Worm (Caenorhabditis elegans): ENCODE measurements around the gene his-62.

Gene his-62

DNA sequence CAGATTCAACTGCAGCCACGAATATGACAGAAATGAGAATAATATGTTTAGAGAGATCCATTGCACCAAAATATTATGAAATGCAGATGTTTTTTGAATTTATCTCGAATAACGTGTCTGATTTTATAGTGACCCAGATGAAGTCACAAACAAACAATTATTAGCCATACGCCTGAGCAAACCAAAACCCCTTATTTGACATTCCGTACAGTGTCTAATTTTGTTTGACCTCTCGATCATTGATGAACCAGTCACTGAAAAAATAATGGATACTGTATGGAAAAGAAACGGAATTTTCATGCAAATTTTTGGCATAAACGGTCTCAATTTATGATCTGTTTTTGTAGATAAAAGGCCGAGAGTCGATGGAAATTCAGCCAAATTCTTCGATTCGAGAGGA is 29.8 kb downstream of the his-62 start, which contains the start of the genes R05G6.9 and R05G6.3:
TSS of gene R05G6.9 (minus strand) at position 101 of the 400 bp plus-strand sequence.
TSS of gene R05G6.3 (plus strand) at position 386 of the 400 bp plus-strand sequence.
- TF ChIP-seq lir-3 (tag; optimal IDR thresholded peaks at IDR 0.05; ENCODE audit: poor library complexity) = no peak
- TF ChIP-seq mab-9 (GFP tag; IDR thresholded peaks at IDR 0.05) = no peak
- TF ChIP-seq ztf-11 (tag; optimal IDR thresholded peaks at IDR 0.05) = no peak
- no peak for TF ChIP-seq mef-2 (tag; optimal IDR thresholded peaks at IDR 0.05)
- no peak for TF ChIP-seq tbx-2 (tag; optimal IDR thresholded peaks at IDR 0.05)
- TF ChIP-seq aha-1 (tag; optimal IDR thresholded peaks at IDR 0.05) = no peak
- no peak for TF ChIP-seq tlp-1 (tag; optimal IDR thresholded peaks at IDR 0.05)
- TF ChIP-seq rnt-1 (tag; optimal IDR thresholded peaks at IDR 0.05) = no peak
- no peak for TF ChIP-seq pag-3 (tag; optimal IDR thresholded peaks at IDR 0.05; ENCODE audit: borderline replicate concordance, insufficient read depth)

DNA sequence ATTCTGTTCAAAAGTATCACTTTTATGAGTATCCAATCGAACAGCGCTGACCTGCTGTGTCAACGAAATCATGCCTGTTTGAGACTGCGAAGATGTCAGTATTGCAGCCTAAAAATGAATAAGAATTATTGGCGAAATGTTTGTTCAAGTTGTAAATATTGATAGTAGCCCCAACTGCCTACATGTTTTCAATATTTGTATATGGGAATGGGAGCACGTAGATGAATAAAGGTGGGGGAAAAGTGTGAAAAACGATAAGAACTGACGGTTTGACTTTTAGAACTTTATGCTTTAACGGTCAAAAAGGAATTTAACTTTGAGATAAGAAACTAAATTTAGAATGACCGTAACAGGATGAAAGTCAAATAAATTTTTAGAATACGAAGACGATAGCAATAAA is 33.9 kb downstream of the his-62 start:
- peak in 1 of 2 experiments; percentile 2 for TF ChIP-seq lin-35 (GFP tag; optimal IDR thresholded peaks at IDR 0.05)
- TF ChIP-seq efl-1 (optimal IDR thresholded peaks at IDR 0.05) = no peak
- peak in 1 of 2 experiments; percentile 68 for TF ChIP-seq efl-1 (GFP tag; optimal IDR thresholded peaks at IDR 0.05 in 1 of 2)
- no peak for TF ChIP-seq tbx-2 (tag; optimal IDR thresholded peaks at IDR 0.05)
- no peak for TF ChIP-seq nhr-19 (GFP tag; conservative IDR thresholded peaks at IDR 0.05)

DNA sequence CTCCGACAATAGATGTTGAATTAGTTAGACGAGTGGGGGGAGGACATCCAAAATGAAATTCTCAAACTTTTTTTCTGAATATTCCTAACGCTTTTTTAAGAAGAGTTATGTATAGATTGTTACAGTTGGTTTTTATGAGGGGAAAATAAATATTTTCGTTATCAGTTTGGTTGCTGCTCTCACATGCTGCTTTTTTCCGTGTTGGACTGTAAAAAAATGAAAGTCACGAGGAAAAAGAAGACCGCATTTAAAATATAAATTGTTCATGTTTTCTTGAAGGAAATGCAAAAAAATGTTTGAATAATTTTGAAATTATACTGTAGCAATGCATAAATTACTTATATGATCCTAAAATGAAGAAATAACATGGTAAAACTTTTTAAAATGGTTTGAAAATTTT is 34.5 kb downstream of the his-62 start:
- TF ChIP-seq vab-15 (tag; optimal IDR thresholded peaks at IDR 0.05) = no peak
- no peak for TF ChIP-seq grh-1 (GFP tag; IDR thresholded peaks at IDR 0.05)
- TF ChIP-seq tlp-1 (tag; optimal IDR thresholded peaks at IDR 0.05) = no peak
- peak in 1 of 2 experiments; percentile 16 for TF ChIP-seq lin-35 (GFP tag; optimal IDR thresholded peaks at IDR 0.05)
- TF ChIP-seq elt-2 (tag; optimal IDR thresholded peaks at IDR 0.05) = peak; percentile 72
- no peak for TF ChIP-seq nhr-12 (tag; optimal IDR thresholded peaks at IDR 0.05)
- TF ChIP-seq mab-9 (GFP tag; IDR thresholded peaks at IDR 0.05) = no peak

DNA sequence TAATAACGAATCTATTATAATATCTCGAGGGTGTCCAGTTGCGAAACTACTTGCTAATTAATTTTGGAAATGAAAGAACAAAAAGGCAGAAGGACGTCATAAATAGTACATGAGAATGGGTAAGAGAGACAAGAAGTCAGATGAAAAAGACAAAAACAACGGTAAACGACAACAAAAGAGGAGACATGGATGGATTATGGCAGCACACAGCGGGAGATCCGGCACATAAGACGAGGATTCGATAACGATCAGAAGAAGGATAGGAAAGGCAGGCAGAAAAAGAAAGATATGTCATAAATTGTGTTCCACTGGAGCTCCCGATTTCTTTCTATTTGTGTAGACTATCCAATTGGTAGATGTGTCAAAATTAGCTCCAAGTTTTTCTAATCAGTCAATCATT is 35.2 kb downstream of the his-62 start:
- TF ChIP-seq mep-1 (tag; optimal IDR thresholded peaks at IDR 0.05) (no peak), lin-14 (GFP tag; optimal IDR thresholded peaks at IDR 0.05) (peak; percentile 28), nhr-85 (tag) (peak; percentile 29), unc-130 (tag; optimal IDR thresholded peaks at IDR 0.05) (no peak)

DNA sequence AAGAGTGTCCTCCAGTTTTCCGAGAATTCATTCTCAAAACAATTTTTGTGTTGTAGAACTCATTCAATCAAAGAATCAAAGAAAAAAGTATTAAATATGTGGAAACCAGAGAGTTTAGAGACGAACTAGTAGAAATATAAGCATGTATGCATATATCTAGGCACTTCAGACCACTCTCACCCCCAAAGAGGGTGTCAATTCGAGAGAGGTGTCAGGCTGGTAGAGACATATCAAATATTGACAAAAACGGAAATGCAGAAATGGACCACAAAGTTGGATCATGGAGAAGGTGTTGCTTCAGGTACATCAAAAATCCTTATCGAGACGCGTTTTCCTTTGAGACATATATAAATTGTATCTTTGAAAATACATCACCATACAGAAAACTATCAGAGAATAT is 37.4 kb downstream of the his-62 start:
- TF ChIP-seq lin-14 (GFP tag; optimal IDR thresholded peaks at IDR 0.05) (peak; percentile 43), ces-1 (GFP tag; optimal IDR thresholded peaks at IDR 0.05) (no peak)

DNA sequence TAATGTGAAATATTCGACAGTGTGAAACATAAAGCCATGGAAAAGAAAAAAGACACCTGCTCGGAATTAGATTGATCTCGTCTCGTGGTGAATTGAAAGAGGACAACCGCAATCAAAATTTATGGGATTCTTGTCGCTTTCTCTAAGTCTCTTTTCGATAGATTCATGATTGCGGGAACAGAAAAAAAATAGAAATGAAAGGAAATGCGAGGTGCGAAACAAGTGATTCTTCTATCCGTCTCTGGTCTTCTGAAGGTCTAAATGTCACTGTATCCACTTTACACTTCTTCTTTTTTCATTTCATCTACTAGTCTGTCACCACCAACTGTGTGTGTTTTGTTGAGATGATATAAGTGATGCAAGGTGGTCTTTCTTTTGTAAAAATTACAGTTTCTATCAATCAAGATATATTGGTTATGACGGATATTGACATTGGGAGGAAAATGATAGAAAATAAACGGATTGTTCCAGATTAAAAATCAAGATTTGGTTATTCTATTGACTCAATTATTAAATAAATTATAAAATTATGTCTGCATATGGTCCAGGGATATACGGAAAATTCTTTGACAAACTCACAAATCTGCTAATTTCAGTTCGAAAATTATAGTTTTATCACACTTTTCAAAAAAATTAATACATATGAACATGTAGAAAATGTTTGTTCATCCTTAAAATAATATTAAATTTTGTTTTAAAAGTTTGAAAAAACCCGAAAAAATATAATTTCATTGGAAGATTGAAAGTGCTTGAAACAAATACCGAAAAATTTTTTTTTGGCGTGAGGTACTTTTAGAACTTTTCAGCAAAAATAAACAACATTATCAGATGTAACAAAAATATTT is 44.1 kb downstream of the his-62 start:
- TF ChIP-seq ceh-88 (GFP tag; IDR thresholded peaks at IDR 0.05) (no peak), lsy-2 (tag; optimal IDR thresholded peaks at IDR 0.05) (peak in 1 of 2 experiments; percentile 44), swsn-7 (tag; optimal IDR thresholded peaks at IDR 0.05) (no peak), lin-14 (GFP tag; optimal IDR thresholded peaks at IDR 0.05) (peak; percentile 79), sptf-1 (tag; optimal IDR thresholded peaks at IDR 0.05) (no peak), ceh-63 (GFP tag; optimal IDR thresholded peaks at IDR 0.05) (no peak), zip-4 (GFP tag; optimal IDR thresholded peaks at IDR 0.05) (no peak), F16B12.6 (tag; optimal IDR thresholded peaks at IDR 0.05) (no peak), C16A3.4 (tag; optimal IDR thresholded peaks at IDR 0.05) (no peak), nhr-71 (tag; optimal IDR thresholded peaks at IDR 0.05) (peak; percentile 34), C34B4.2 (tag; optimal IDR thresholded peaks at IDR 0.05) (no peak), blmp-1 (tag; optimal IDR thresholded peaks at IDR 0.05) (peak; percentile 87), Y116A8C.19 (tag; optimal IDR thresholded peaks at IDR 0.05; ENCODE audit: borderline replicate concordance) (no peak), ztf-4 (tag; optimal IDR thresholded peaks at IDR 0.05) (no peak), nhr-47 (tag; optimal IDR thresholded peaks at IDR 0.05) (no peak), pqm-1 (tag; optimal IDR thresholded peaks at IDR 0.05) (no peak), nhr-85 (tag) (peak; percentile 87), hlh-4 (tag; optimal IDR thresholded peaks at IDR 0.05) (no peak), irx-1 (tag; optimal IDR thresholded peaks at IDR 0.05) (no peak), fkh-10 (GFP tag; optimal IDR thresholded peaks at IDR 0.05) (no peak), nhr-19 (GFP tag; conservative IDR thresholded peaks at IDR 0.05) (no peak), efl-1 (optimal IDR thresholded peaks at IDR 0.05) (no peak), efl-1 (GFP tag; optimal IDR thresholded peaks at IDR 0.05 in 1 of 2) (peak in 1 of 2 experiments; percentile 1), xbp-1 (tag; optimal IDR thresholded peaks at IDR 0.05) (no peak), tbx-2 (tag; optimal IDR thresholded peaks at IDR 0.05) (no peak)
